Worm (Caenorhabditis elegans): ENCODE measurements around the gene rfc-3.
A peak's percentile ranks its signal among the peaks of the same experiment; 100 is the strongest.

The rfc-3 gene

ce11 chrIV:13080185-13080584 is 15.4 kb upstream of the rfc-3 start:
- no peak for TF ChIP-seq hlh-30 (tag; optimal IDR thresholded peaks at IDR 0.05; ENCODE audit: insufficient read depth)
- TF ChIP-seq T23F11.4 (GFP tag; optimal IDR thresholded peaks at IDR 0.05), result no peak
- TF ChIP-seq hlh-8 (tag; optimal IDR thresholded peaks at IDR 0.05), result no peak
- TF ChIP-seq hlh-6 (tag; optimal IDR thresholded peaks at IDR 0.05), result no peak
- TF ChIP-seq ahr-1 (tag; optimal IDR thresholded peaks at IDR 0.05), result no peak
- no peak for TF ChIP-seq ceh-31 (tag; optimal IDR thresholded peaks at IDR 0.05)
- no peak for TF ChIP-seq sox-2 (GFP tag; IDR thresholded peaks at IDR 0.05)
- TF ChIP-seq pat-9 (tag; optimal IDR thresholded peaks at IDR 0.05), result no peak
- TF ChIP-seq dve-1 (tag; optimal IDR thresholded peaks at IDR 0.05), result no peak
- no peak for TF ChIP-seq ceh-18 (tag; optimal IDR thresholded peaks at IDR 0.05)
- no peak for TF ChIP-seq ceh-45 (GFP tag; IDR thresholded peaks at IDR 0.05)
- no peak for TF ChIP-seq sox-4 (tag; optimal IDR thresholded peaks at IDR 0.05)

ce11 chrIV:13080861-13081260 is 14.7 kb upstream of the rfc-3 start:
- no peak for TF ChIP-seq eyg-1 (tag; optimal IDR thresholded peaks at IDR 0.05)
- no peak for TF ChIP-seq nhr-232 (tag; optimal IDR thresholded peaks at IDR 0.05)

DNA sequence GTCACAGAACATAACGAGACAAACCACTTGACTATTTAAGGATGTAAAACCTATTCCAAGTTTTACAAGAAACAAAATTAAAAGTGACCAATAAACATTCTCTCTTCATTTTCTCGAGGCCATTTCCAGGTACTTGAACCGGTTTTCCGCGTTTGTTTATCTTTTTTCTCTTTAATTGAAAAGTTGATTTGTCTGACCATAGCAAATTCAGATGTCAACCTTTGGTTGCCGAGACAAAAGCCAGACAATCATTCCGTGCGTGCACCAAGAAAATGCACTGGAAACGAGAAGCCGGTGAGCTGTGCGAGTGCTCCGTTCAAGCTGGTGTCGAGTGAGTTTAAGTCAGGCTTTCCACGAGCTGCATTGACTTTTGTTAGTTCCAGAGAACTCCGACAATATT is 13.5 kb upstream of the rfc-3 start:
- TF ChIP-seq zip-5 (tag; optimal IDR thresholded peaks at IDR 0.05) (no peak), ztf-16 (tag; optimal IDR thresholded peaks at IDR 0.05) (no peak), K02D7.2 (tag; optimal IDR thresholded peaks at IDR 0.05) (no peak)

- TF ChIP-seq ceh-30 (tag; optimal IDR thresholded peaks at IDR 0.05) (no peak), unc-55 (GFP tag; optimal IDR thresholded peaks at IDR 0.05) (no peak)
Measured at ce11 chrIV:13082836-13083763, 12.5 kb upstream of the rfc-3 start.

DNA sequence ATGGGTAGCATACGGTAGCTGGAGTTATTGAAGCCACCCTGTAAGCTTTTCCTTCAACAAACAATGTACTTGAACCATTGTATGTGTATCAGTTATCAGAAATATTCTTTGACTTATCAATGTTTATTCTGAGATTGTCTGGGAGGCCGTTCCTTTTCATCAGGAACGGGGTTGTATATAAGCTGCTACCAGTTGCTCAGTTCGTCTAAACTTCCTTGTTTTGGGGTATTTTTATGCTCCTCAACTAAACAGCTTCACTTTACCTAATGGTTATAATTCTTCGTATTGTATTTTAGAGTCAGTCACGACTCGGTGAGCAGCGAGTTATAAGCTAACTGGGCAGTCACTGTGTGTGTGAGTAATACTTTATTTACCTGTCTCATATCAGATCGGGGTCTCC is 9.9 kb upstream of the rfc-3 start:
- TF ChIP-seq gmeb-2 (tag; optimal IDR thresholded peaks at IDR 0.05), result no peak

- no peak for TF ChIP-seq T23F11.4 (GFP tag; optimal IDR thresholded peaks at IDR 0.05)
- TF ChIP-seq sox-2 (GFP tag; IDR thresholded peaks at IDR 0.05), result no peak
- no peak for TF ChIP-seq fkh-10 (GFP tag; optimal IDR thresholded peaks at IDR 0.05)
- no peak for TF ChIP-seq hlh-6 (tag; optimal IDR thresholded peaks at IDR 0.05)
- no peak for TF ChIP-seq hlh-13 (GFP tag; optimal IDR thresholded peaks at IDR 0.05)
- no peak for TF ChIP-seq ahr-1 (tag; optimal IDR thresholded peaks at IDR 0.05)
- TF ChIP-seq unc-55 (GFP tag; optimal IDR thresholded peaks at IDR 0.05), result no peak
- no peak for TF ChIP-seq gmeb-2 (tag; optimal IDR thresholded peaks at IDR 0.05)
- TF ChIP-seq nfya-1 (tag; optimal IDR thresholded peaks at IDR 0.05), result no peak
- TF ChIP-seq lim-6 (tag; optimal IDR thresholded peaks at IDR 0.05), result no peak
- TF ChIP-seq syd-9 (tag; optimal IDR thresholded peaks at IDR 0.05), result no peak
- no peak for TF ChIP-seq ceh-31 (tag; optimal IDR thresholded peaks at IDR 0.05)
- TF ChIP-seq hlh-15 (tag; optimal IDR thresholded peaks at IDR 0.05), result no peak
Measured at ce11 chrIV:13086705-13087104, 8.9 kb upstream of the rfc-3 start, which contains the start of gene spin-2. TSS of gene spin-2 (plus strand) at chrIV:13087005.

DNA sequence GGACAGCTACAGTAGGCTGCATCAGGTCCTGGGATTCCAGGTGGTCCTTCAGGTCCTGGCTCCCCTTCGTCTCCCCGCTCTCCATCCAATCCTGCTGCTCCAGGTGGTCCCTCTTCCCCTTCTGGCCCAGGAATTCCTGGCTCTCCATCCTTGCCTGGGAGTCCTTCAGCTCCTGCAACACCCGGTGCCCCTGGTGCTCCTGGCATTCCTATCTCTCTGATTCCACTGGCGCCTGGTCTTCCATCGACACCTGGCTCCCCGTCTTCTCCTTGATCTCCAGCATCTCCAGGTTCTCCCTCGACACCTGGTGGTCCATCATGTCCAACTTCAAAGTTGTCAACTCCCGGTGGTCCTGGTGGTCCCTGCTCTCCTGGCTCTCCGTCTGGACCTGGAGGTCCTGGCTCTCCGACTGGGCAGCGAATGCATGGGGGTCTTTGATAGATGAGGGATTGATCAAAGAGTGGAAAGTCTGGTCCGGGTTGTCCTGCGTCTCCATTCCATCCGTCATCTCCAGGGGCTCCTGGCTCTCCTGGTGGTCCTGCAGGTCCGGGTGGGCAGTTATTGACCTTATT is 5.8 kb upstream of the rfc-3 start:
- TF ChIP-seq fax-1 (tag; optimal IDR thresholded peaks at IDR 0.05) (no peak), C08G9.2 (tag; optimal IDR thresholded peaks at IDR 0.05) (peak; percentile 35), pros-1 (tag; optimal IDR thresholded peaks at IDR 0.05) (no peak), hlh-6 (tag; optimal IDR thresholded peaks at IDR 0.05) (peak; percentile 21)
